Fruit fly (Drosophila melanogaster): ENCODE measurements around the gene oc.
A peak's percentile ranks its signal among the peaks of the same experiment; 100 is the strongest.

The oc gene

DNA sequence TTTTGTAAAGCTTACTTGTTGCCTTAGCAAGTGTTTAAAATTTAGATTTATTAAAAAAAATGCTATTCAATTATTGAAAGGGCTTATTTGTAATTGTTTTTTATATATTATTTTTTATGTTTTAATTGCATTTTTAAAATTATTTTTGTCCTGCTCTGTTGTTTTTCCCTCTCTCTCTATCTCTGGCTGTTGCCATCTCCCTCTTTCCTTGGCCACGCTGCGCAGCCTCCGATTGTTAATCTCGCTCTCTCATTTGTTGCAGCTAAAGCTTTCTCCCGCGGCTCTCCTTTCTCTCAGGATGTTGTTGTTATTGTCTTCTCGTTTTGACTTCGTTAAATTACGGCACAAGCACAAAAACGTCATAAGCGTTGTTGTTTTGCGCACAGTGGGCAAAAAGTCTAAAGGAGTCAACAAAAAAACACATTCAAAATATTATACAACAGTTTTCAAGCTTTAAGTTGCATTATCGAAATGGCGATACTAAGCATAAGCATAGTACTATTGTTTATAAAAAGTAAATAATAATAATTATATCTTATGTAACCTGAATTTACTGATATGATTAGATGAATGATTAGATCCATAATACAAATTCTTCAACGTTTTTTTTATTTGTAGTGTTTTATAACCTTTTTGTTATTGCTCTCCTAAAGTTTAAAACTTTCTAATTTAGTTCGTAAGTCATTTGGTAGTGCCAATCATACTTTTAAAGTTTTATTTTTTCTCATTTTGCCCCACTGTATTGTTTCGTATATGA, 43.8 kb upstream of the oc start (continued):
- peak; percentile 10 for TF ChIP-seq CG14710 (tag; optimal IDR thresholded peaks at IDR 0.05)
- TF ChIP-seq CG15479 (GFP tag; optimal IDR thresholded peaks at IDR 0.05), result no peak
- TF ChIP-seq CG9437 (GFP tag; optimal IDR thresholded peaks at IDR 0.05), result peak; percentile 34
- peak in 1 of 3 experiments; percentile 6 for TF ChIP-seq lola (GFP tag; optimal IDR thresholded peaks at IDR 0.05)
- no peak for TF ChIP-seq HLH3B (GFP tag; IDR thresholded peaks at IDR 0.05)
- TF ChIP-seq dmrt11E (tag; optimal IDR thresholded peaks at IDR 0.05), result no peak
- TF ChIP-seq CG6689 (GFP tag; IDR thresholded peaks at IDR 0.05), result no peak
- TF ChIP-seq sd (tag; optimal IDR thresholded peaks at IDR 0.05), result no peak
- peak; percentile 6 for TF ChIP-seq PHDP (tag; optimal IDR thresholded peaks at IDR 0.05)
- no peak for TF ChIP-seq CG8089 (GFP tag; optimal IDR thresholded peaks at IDR 0.05)
- peak; percentile 23 for TF ChIP-seq Blimp-1 (GFP tag; optimal IDR thresholded peaks at IDR 0.05)
- TF ChIP-seq CG11560 (tag; IDR thresholded peaks at IDR 0.05), result no peak
- TF ChIP-seq CG12769 (tag; optimal IDR thresholded peaks at IDR 0.05), result no peak
- TF ChIP-seq vvl (GFP tag; IDR thresholded peaks at IDR 0.05), result no peak
- no peak for TF ChIP-seq CG18476 (GFP tag; optimal IDR thresholded peaks at IDR 0.05)
- TF ChIP-seq psq (GFP tag; optimal IDR thresholded peaks at IDR 0.05), result no peak
- no peak for TF ChIP-seq CG7987 (GFP tag; optimal IDR thresholded peaks at IDR 0.05)
- TF ChIP-seq CG10543 (GFP tag; optimal IDR thresholded peaks at IDR 0.05), result no peak
- no peak for TF ChIP-seq tx (GFP tag; optimal IDR thresholded peaks at IDR 0.05)
- TF ChIP-seq unpg (GFP tag; optimal IDR thresholded peaks at IDR 0.05), result no peak
- TF ChIP-seq chm (GFP tag; IDR thresholded peaks at IDR 0.05), result no peak
- TF ChIP-seq trem (tag; optimal IDR thresholded peaks at IDR 0.05), result no peak
- no peak for TF ChIP-seq Mes4 (GFP tag; optimal IDR thresholded peaks at IDR 0.05)
- no peak for TF ChIP-seq Lhr (GFP tag; optimal IDR thresholded peaks at IDR 0.05)
- no peak for TF ChIP-seq fd64A (GFP tag; optimal IDR thresholded peaks at IDR 0.05)
- no peak for TF ChIP-seq CG17829 (tag; optimal IDR thresholded peaks at IDR 0.05)
- TF ChIP-seq ATbp (GFP tag; optimal IDR thresholded peaks at IDR 0.05), result no peak
- peak; percentile 6 for TF ChIP-seq fd96Cb (tag; optimal IDR thresholded peaks at IDR 0.05)
- no peak for TF ChIP-seq CG16813 (GFP tag; IDR thresholded peaks at IDR 0.05; ENCODE audit: partially characterized antibody)
- TF ChIP-seq maf-S (GFP tag; optimal IDR thresholded peaks at IDR 0.05), result no peak
- TF ChIP-seq sug (tag; optimal IDR thresholded peaks at IDR 0.05), result no peak
- peak; percentile 51 for TF ChIP-seq Nf-YC (tag; optimal IDR thresholded peaks at IDR 0.05)
- no peak for TF ChIP-seq CG5953 (GFP tag; IDR thresholded peaks at IDR 0.05)
- no peak for TF ChIP-seq CG8944 (GFP tag; optimal IDR thresholded peaks at IDR 0.05)
- no peak for TF ChIP-seq D (optimal IDR thresholded peaks at IDR 0.05)
- TF ChIP-seq D (GFP tag; optimal IDR thresholded peaks at IDR 0.05), result no peak
- TF ChIP-seq CG2889 (GFP tag; IDR thresholded peaks at IDR 0.05), result no peak
- no peak for TF ChIP-seq crol (GFP tag; IDR thresholded peaks at IDR 0.05)
- no peak for TF ChIP-seq Hr78 (GFP tag; optimal IDR thresholded peaks at IDR 0.05)
- no peak for TF ChIP-seq Ets65A (GFP tag)
- TF ChIP-seq sisA (GFP tag; IDR thresholded peaks at IDR 0.05), result no peak
- no peak for TF ChIP-seq disco-r (GFP tag; optimal IDR thresholded peaks at IDR 0.05)
- no peak for TF ChIP-seq Taf1 (GFP tag; IDR thresholded peaks at IDR 0.05)
- peak; percentile 18 for TF ChIP-seq CG9727 (GFP tag; optimal IDR thresholded peaks at IDR 0.05)
- TF ChIP-seq sim (GFP tag; IDR thresholded peaks at IDR 0.05), result no peak
- TF ChIP-seq ato (GFP tag; IDR thresholded peaks at IDR 0.05; ENCODE audit: partially characterized antibody), result no peak
- TF ChIP-seq gem (tag; optimal IDR thresholded peaks at IDR 0.05), result peak; percentile 52
- peak; percentile 53 for TF ChIP-seq CG7839 (tag; optimal IDR thresholded peaks at IDR 0.05)
- no peak for TF ChIP-seq zen2 (GFP tag; IDR thresholded peaks at IDR 0.05; ENCODE audit: partially characterized antibody)
